Fruit fly (Drosophila melanogaster) whole organism, embryonic: ENCODE data around the gene Dmtn.

Experiments used
- Aef1 ChIP-seq: fragments of 200-800 bp; sonication (Bioruptor generic); IDR thresholded peaks from 3 replicates; pipeline ENCODE4 v1.3.6; 2022; ENCODE audit warnings: missing biosample characterization, missing genetic modification characterization
- CG10209 ChIP-seq: fragments of 200-800 bp; sonication (Bioruptor generic); optimal IDR thresholded peaks from 3 replicates; lab custom pipeline; 2017; ENCODE audit warnings: missing biosample characterization, mild to moderate bottlenecking, missing genetic modification characterization, missing genetic modification reagents
- CG13287 ChIP-seq: fragments of 200-800 bp; sonication (Bioruptor generic); IDR thresholded peaks from 2 replicates; pipeline ENCODE4 v1.3.6; 2022; ENCODE audit warnings: missing biosample characterization, missing genetic modification characterization; ENCODE audit not compliant: partially characterized antibody
- CG14050 ChIP-seq: fragments of 200-800 bp; sonication (Bioruptor generic); IDR thresholded peaks from 3 replicates; pipeline ENCODE4 v1.3.6; 2022; ENCODE audit warnings: missing biosample characterization, missing genetic modification characterization
- CG15011 ChIP-seq: fragments of 200-800 bp; sonication (Bioruptor generic); optimal IDR thresholded peaks from 3 replicates; lab custom pipeline; 2018; ENCODE audit warnings: missing biosample characterization, mild to moderate bottlenecking, missing genetic modification characterization
- CG1602 ChIP-seq: fragments of 200-800 bp; sonication (Bioruptor generic); optimal IDR thresholded peaks from 3 replicates; lab custom pipeline; 2016; ENCODE audit warnings: missing biosample characterization, missing genetic modification characterization
- CG1792 ChIP-seq: fragments of 200-800 bp; sonication (Bioruptor generic); optimal IDR thresholded peaks from 2 replicates; lab custom pipeline; 2016; ENCODE audit warnings: missing biosample characterization, missing genetic modification characterization
- CG2875 ChIP-seq: fragments of 200-800 bp; sonication (Bioruptor generic); optimal IDR thresholded peaks from 2 replicates; lab custom pipeline; 2017; ENCODE audit warnings: missing biosample characterization, mild to moderate bottlenecking, missing genetic modification characterization, missing genetic modification reagents
- CG32767 ChIP-seq: fragments of 200-800 bp; sonication (Bioruptor generic); IDR thresholded peaks from 2 replicates; pipeline ENCODE4 v1.3.6; 2022; ENCODE audit warnings: missing biosample characterization, missing genetic modification characterization
- CG34224 ChIP-seq: fragments of 200-800 bp; sonication (Bioruptor generic); IDR thresholded peaks from 3 replicates; pipeline ENCODE4 v1.3.6; 2022; ENCODE audit warnings: missing biosample characterization, missing genetic modification characterization; ENCODE audit not compliant: partially characterized antibody
- CG34376 ChIP-seq: fragments of 200-800 bp; sonication (Bioruptor generic); optimal IDR thresholded peaks from 2 replicates; lab custom pipeline; 2018; ENCODE audit warnings: missing biosample characterization, mild to moderate bottlenecking, missing genetic modification characterization
- CG34422 ChIP-seq: fragments of 200-800 bp; sonication (Bioruptor generic); IDR thresholded peaks from 3 replicates; pipeline ENCODE4 v1.3.6; 2022; ENCODE audit warnings: missing biosample characterization, missing genetic modification characterization
- CG4360 ChIP-seq: fragments of 200-800 bp; sonication (Bioruptor generic); IDR thresholded peaks from 2 replicates; pipeline ENCODE4 v1.3.6; 2022; ENCODE audit warnings: missing biosample characterization, missing genetic modification characterization
- CG7786 ChIP-seq: fragments of 200-800 bp; sonication (Bioruptor generic); optimal IDR thresholded peaks from 2 replicates; lab custom pipeline; 2016; ENCODE audit warnings: missing biosample characterization, missing genetic modification characterization
- E2f1 ChIP-seq: fragments of 200-800 bp; sonication (Bioruptor generic); IDR thresholded peaks from 2 replicates; pipeline ENCODE4 v1.3.6; 2022; ENCODE audit warnings: missing biosample characterization, missing genetic modification characterization
- Fer3 ChIP-seq: fragments of 200-800 bp; sonication (Bioruptor generic); optimal IDR thresholded peaks from 2 replicates; lab custom pipeline; 2018; ENCODE audit warnings: missing biosample characterization, mild to moderate bottlenecking, missing genetic modification characterization, moderate library complexity
- HHEX ChIP-seq: fragments of 200-800 bp; sonication (Bioruptor generic); optimal IDR thresholded peaks from 3 replicates; lab custom pipeline; 2017; ENCODE audit warnings: missing biosample characterization, mild to moderate bottlenecking, missing genetic modification characterization, missing genetic modification reagents
- HLH54F ChIP-seq: fragments of 200-800 bp; sonication (Bioruptor generic); optimal IDR thresholded peaks from 3 replicates; lab custom pipeline; 2016; ENCODE audit warnings: missing biosample characterization, missing genetic modification characterization
- Hey ChIP-seq: fragments of 200-800 bp; sonication (Bioruptor generic); optimal IDR thresholded peaks from 3 replicates; lab custom pipeline; 2018; ENCODE audit warnings: missing biosample characterization, mild to moderate bottlenecking, missing genetic modification characterization
- HmgZ ChIP-seq: fragments of 200-800 bp; sonication (Bioruptor generic); optimal IDR thresholded peaks from 2 replicates; lab custom pipeline; 2018; ENCODE audit warnings: missing biosample characterization, mild to moderate bottlenecking, missing genetic modification characterization
- Hr3 ChIP-seq: fragments of 200-800 bp; sonication (Bioruptor generic); optimal IDR thresholded peaks from 3 replicates; lab custom pipeline; 2016; ENCODE audit warnings: missing biosample characterization, missing genetic modification characterization
- Hr39 ChIP-seq: fragments of >200 bp; optimal IDR thresholded peaks from 2 replicates; lab custom pipeline; 2017
- Meics ChIP-seq: fragments of 200-800 bp; sonication (Bioruptor generic); optimal IDR thresholded peaks from 2 replicates; lab custom pipeline; 2017; ENCODE audit warnings: missing biosample characterization, mild to moderate bottlenecking, missing genetic modification characterization
- Neu2 ChIP-seq: fragments of 200-800 bp; sonication (Bioruptor generic); optimal IDR thresholded peaks from 3 replicates; lab custom pipeline; 2016; ENCODE audit warnings: missing biosample characterization, missing genetic modification characterization, borderline replicate concordance
- Pdp1 ChIP-seq, 2 experiments: fragments of 200-800 bp; sonication (Bioruptor generic); optimal IDR thresholded peaks; 3 replicates each; lab custom pipeline; 2016; ENCODE audit warnings: missing biosample characterization in 2 of 2, missing genetic modification characterization in 2 of 2, mild to moderate bottlenecking in 1 of 2, moderate library complexity in 1 of 2
- Ptx1 ChIP-seq: fragments of 200-800 bp; sonication (Bioruptor generic); IDR thresholded peaks from 2 replicates; pipeline ENCODE4 v1.3.6; 2022; ENCODE audit warnings: missing biosample characterization, missing genetic modification characterization
- Usf ChIP-seq: fragments of 200-800 bp; sonication (Bioruptor generic); optimal IDR thresholded peaks from 2 replicates; lab custom pipeline; 2017; ENCODE audit warnings: missing genotype, missing biosample characterization, missing genetic modification characterization
- ac ChIP-seq: fragments of 200-800 bp; sonication (Bioruptor generic); optimal IDR thresholded peaks from 3 replicates; lab custom pipeline; 2017; ENCODE audit warnings: missing biosample characterization, mild to moderate bottlenecking, missing genetic modification characterization
- aop ChIP-seq: fragments of 200-800 bp; sonication (Bioruptor generic); IDR thresholded peaks from 2 replicates; pipeline ENCODE4 v1.3.6; 2022; ENCODE audit warnings: missing biosample characterization, missing genetic modification characterization
- eve ChIP-seq, 2 experiments: fragments of >200 bp; optimal IDR thresholded peaks; 2 replicates each; lab custom pipeline; 2017; ENCODE audit warnings: missing biosample characterization in 2 of 2, missing genetic modification characterization in 2 of 2
- fu2 ChIP-seq: fragments of 200-800 bp; sonication (Bioruptor generic); optimal IDR thresholded peaks from 2 replicates; lab custom pipeline; 2016; ENCODE audit warnings: missing biosample characterization, missing genetic modification characterization
- gcm2 ChIP-seq: fragments of 200-800 bp; sonication (Bioruptor generic); optimal IDR thresholded peaks from 2 replicates; lab custom pipeline; 2016; ENCODE audit warnings: missing biosample characterization, missing genetic modification characterization
- hth ChIP-seq: fragments of >200 bp; optimal IDR thresholded peaks from 2 replicates; lab custom pipeline; 2017; ENCODE audit warnings: inconsistent platforms
- inv ChIP-seq: fragments of 200-800 bp; sonication (Bioruptor generic); IDR thresholded peaks from 2 replicates; pipeline ENCODE4 v1.3.6; 2022; ENCODE audit warnings: missing biosample characterization, missing genetic modification characterization; ENCODE audit not compliant: partially characterized antibody
- jigr1 ChIP-seq: fragments of 200-800 bp; sonication (Bioruptor generic); IDR thresholded peaks from 3 replicates; pipeline ENCODE4 v1.3.6; 2022; ENCODE audit warnings: missing biosample characterization, missing genetic modification characterization
- ken ChIP-seq: fragments of 200-800 bp; sonication (Bioruptor generic); IDR thresholded peaks from 3 replicates; pipeline ENCODE4 v1.3.6; 2022; ENCODE audit warnings: missing biosample characterization, missing genetic modification characterization
- klu ChIP-seq: fragments of 200-800 bp; sonication (Bioruptor generic); IDR thresholded peaks from 2 replicates; pipeline ENCODE4 v1.3.6; 2022; ENCODE audit warnings: missing biosample characterization, missing genetic modification characterization
- lov ChIP-seq, 2 experiments: fragments of 200-800 bp in 1 of 2; fragments of >200 bp in 1 of 2; sonication (Bioruptor generic) in 1 of 2; IDR thresholded peaks in 1 of 2; optimal IDR thresholded peaks in 1 of 2; 2 replicates in 1 of 2; 3 replicates in 1 of 2; pipeline versions ENCODE4 v1.3.6 to Lab custom; 2017 to 2022; ENCODE audit warnings: missing biosample characterization in 1 of 2, missing genetic modification characterization in 1 of 2
- nerfin-1 ChIP-seq: fragments of 200-800 bp; sonication (Bioruptor generic); optimal IDR thresholded peaks from 3 replicates; lab custom pipeline; 2019; ENCODE audit warnings: missing biosample characterization, mild to moderate bottlenecking, missing genetic modification characterization, moderate library complexity
- nmo ChIP-seq: fragments of 200-800 bp; sonication (Bioruptor generic); optimal IDR thresholded peaks from 2 replicates; lab custom pipeline; 2018; ENCODE audit warnings: missing biosample characterization, mild to moderate bottlenecking, missing genetic modification characterization, moderate library complexity
- onecut ChIP-seq: fragments of 200-800 bp; sonication (Bioruptor generic); IDR thresholded peaks from 2 replicates; pipeline ENCODE4 v1.3.6; 2022; ENCODE audit warnings: missing biosample characterization, missing genetic modification characterization
- p53 ChIP-seq: fragments of 200-800 bp; sonication (Bioruptor generic); optimal IDR thresholded peaks from 2 replicates; lab custom pipeline; 2016; ENCODE audit warnings: missing biosample characterization, missing genetic modification characterization
- phol ChIP-seq: fragments of 200-800 bp; sonication (Bioruptor generic); optimal IDR thresholded peaks from 3 replicates; lab custom pipeline; 2018; ENCODE audit warnings: missing biosample characterization, mild to moderate bottlenecking, missing genetic modification characterization, moderate library complexity
- sisA ChIP-seq: fragments of 200-800 bp; sonication (Bioruptor generic); IDR thresholded peaks from 2 replicates; pipeline ENCODE4 v1.3.6; 2022; ENCODE audit warnings: missing biosample characterization, missing genetic modification characterization
- slp2 ChIP-seq: fragments of 200-800 bp; sonication (Bioruptor generic); optimal IDR thresholded peaks from 2 replicates; lab custom pipeline; 2016; ENCODE audit warnings: missing biosample characterization, missing genetic modification characterization
- sqz ChIP-seq: fragments of 200-800 bp; sonication (Bioruptor generic); optimal IDR thresholded peaks from 3 replicates; lab custom pipeline; 2018; ENCODE audit warnings: missing biosample characterization, mild to moderate bottlenecking, missing genetic modification characterization
- tll ChIP-seq, 2 experiments: fragments of 200-800 bp in 1 of 2; fragments of >200 bp in 1 of 2; sonication (Bioruptor generic) in 1 of 2; optimal IDR thresholded peaks; 2 replicates each; lab custom pipeline; 2017 to 2019; ENCODE audit warnings: missing biosample characterization in 2 of 2, missing genetic modification characterization in 2 of 2, mild to moderate bottlenecking in 1 of 2, moderate library complexity in 1 of 2
- tup ChIP-seq: fragments of 200-800 bp; sonication (Bioruptor generic); optimal IDR thresholded peaks from 2 replicates; lab custom pipeline; 2016; ENCODE audit warnings: missing biosample characterization, mild to moderate bottlenecking, missing genetic modification characterization, moderate library complexity
- tx ChIP-seq: fragments of 200-800 bp; sonication (Bioruptor generic); optimal IDR thresholded peaks from 2 replicates; lab custom pipeline; 2016; ENCODE audit warnings: missing biosample characterization, missing genetic modification characterization
- zf30C ChIP-seq: fragments of 200-800 bp; sonication (Bioruptor generic); optimal IDR thresholded peaks from 3 replicates; lab custom pipeline; 2018; ENCODE audit warnings: missing biosample characterization, mild to moderate bottlenecking, missing genetic modification characterization

Dmtn gene

dm6 chr3R:6416242-6416641 is 10.5 kb upstream of the Dmtn start (continued):
- peak; percentile 4 for TF ChIP-seq p53
- TF ChIP-seq klu = peak; percentile 65
- TF ChIP-seq gcm2 (GFP tag; lab: Kevin White, UChicago) = peak; percentile 40
- peak; percentile 56; the same call in 2 of the 3 replicates for TF ChIP-seq CG14050 (GFP tag; lab: Robert Waterston, UW)
- TF ChIP-seq inv (GFP tag; lab: Robert Waterston, UW) = no peak
- TF ChIP-seq sqz (GFP tag; lab: Kevin White, UChicago) = no peak
- TF ChIP-seq Meics (GFP tag; lab: Kevin White, UChicago) = peak; percentile 89
- peak; percentile 73; the same call in 2 of the 3 replicates for TF ChIP-seq ken
- TF ChIP-seq eve (GFP tag; optimal IDR thresholded peaks at IDR 0.05; lab: Kevin White, UChicago) = peak in 1 of 2 experiments; percentile 53
- peak; percentile 41 for TF ChIP-seq fu2 (GFP tag; lab: Kevin White, UChicago)
- no peak for TF ChIP-seq tll (GFP tag; optimal IDR thresholded peaks at IDR 0.05; lab: Kevin White, UChicago)
- peak; percentile 74 for TF ChIP-seq slp2 (GFP tag; lab: Kevin White, UChicago)
- TF ChIP-seq aop = no peak
- no peak for TF ChIP-seq tup (GFP tag; lab: Kevin White, UChicago)
- peak; percentile 36 for TF ChIP-seq tx (GFP tag; lab: Kevin White, UChicago)
- TF ChIP-seq HmgZ (tag; lab: Kevin White, UChicago) = peak; percentile 77
- TF ChIP-seq hth (lab: Kevin White, UChicago) = no peak
- peak; percentile 70 for TF ChIP-seq CG4360 (GFP tag; lab: Robert Waterston, UW)
- peak; percentile 78 for TF ChIP-seq CG7786 (GFP tag; lab: Kevin White, UChicago)
- peak; percentile 73 for TF ChIP-seq E2f1 (GFP tag; lab: Robert Waterston, UW)
- TF ChIP-seq Neu2 (GFP tag; lab: Kevin White, UChicago) = no peak
- TF ChIP-seq phol (tag; lab: Kevin White, UChicago) = peak; percentile 54
- TF ChIP-seq CG32767 (GFP tag; lab: Robert Waterston, UW) = 0 out of 2 replicates have a peak, but pooled peaks have one; percentile 56
- peak; percentile 52 for TF ChIP-seq CG2875 (GFP tag; lab: Kevin White, UChicago)
- TF ChIP-seq sisA (GFP tag; lab: Robert Waterston, UW) = peak; percentile 78
- peak; percentile 75 for TF ChIP-seq onecut
- no peak for TF ChIP-seq lov (optimal IDR thresholded peaks at IDR 0.05; lab: Kevin White, UChicago)
- peak; percentile 71; the same call in 1 of the 3 replicates for TF ChIP-seq lov (GFP tag; IDR thresholded peaks at IDR 0.05; lab: Robert Waterston, UW)
- TF ChIP-seq Pdp1 (GFP tag; optimal IDR thresholded peaks at IDR 0.05; lab: Kevin White, UChicago) = peak; percentile 64 to 72
- peak; percentile 81 for TF ChIP-seq HLH54F (GFP tag; lab: Kevin White, UChicago)
- TF ChIP-seq HHEX (GFP tag; lab: Kevin White, UChicago) = peak; percentile 81
- TF ChIP-seq CG34224 = no peak
- peak; percentile 51 for TF ChIP-seq Hr3 (GFP tag; lab: Kevin White, UChicago)
- peak; percentile 76 for TF ChIP-seq Aef1 (GFP tag; lab: Robert Waterston, UW)
- TF ChIP-seq nerfin-1 = peak; percentile 22
- TF ChIP-seq jigr1 (GFP tag; lab: Robert Waterston, UW) = 0 out of 3 replicates have a peak, but pooled peaks have one; percentile 19
- peak; percentile 54 for TF ChIP-seq CG1602 (GFP tag; lab: Kevin White, UChicago)
- peak; percentile 41 for TF ChIP-seq CG1792 (GFP tag; lab: Kevin White, UChicago)
- no peak for TF ChIP-seq CG13287 (GFP tag; lab: Robert Waterston, UW)
- peak; percentile 89 for TF ChIP-seq CG34422
- TF ChIP-seq Ptx1 (GFP tag; lab: Robert Waterston, UW) = peak; percentile 76
- peak; percentile 51 for TF ChIP-seq Usf
- peak; percentile 39 for TF ChIP-seq Hey (tag; lab: Kevin White, UChicago)
- TF ChIP-seq Hr39 (lab: Kevin White, UChicago) = no peak
- TF ChIP-seq Fer3 (tag; lab: Kevin White, UChicago) = peak; percentile 81
- no peak for TF ChIP-seq ac (GFP tag; lab: Kevin White, UChicago)
- peak; percentile 66 for TF ChIP-seq CG10209 (GFP tag; lab: Kevin White, UChicago)
- no peak for TF ChIP-seq zf30C (GFP tag; lab: Kevin White, UChicago)
- peak; percentile 64 for TF ChIP-seq CG15011
- TF ChIP-seq nmo (GFP tag; lab: Kevin White, UChicago) = peak; percentile 61
- TF ChIP-seq CG34376 (GFP tag; lab: Kevin White, UChicago) = peak; percentile 72
